Fruit fly (Drosophila melanogaster): ENCODE results near the gene IFT57.

dm6 chr2L:3504851-3505250 is 25.7 kb upstream of the IFT57 start:
- no peak for TF ChIP-seq CG8301 (tag; optimal IDR thresholded peaks at IDR 0.05)
- TF ChIP-seq D1 (tag; optimal IDR thresholded peaks at IDR 0.05), result no peak
- no peak for TF ChIP-seq EcR (GFP tag; optimal IDR thresholded peaks at IDR 0.05)
- no peak for TF ChIP-seq Ets98B (GFP tag; IDR thresholded peaks at IDR 0.05)
- TF ChIP-seq fd96Ca (GFP tag; IDR thresholded peaks at IDR 0.05), result no peak
- no peak for TF ChIP-seq CG10348 (GFP tag; IDR thresholded peaks at IDR 0.05)
